Fruit fly (Drosophila melanogaster): Measurements from ENCODE around the gene Obp22a.

Gene Obp22a

dm6 chr2L:2008980-2009954 is 17.3 kb upstream of the Obp22a start, which contains the start of gene CG4238 (continued):
- TF ChIP-seq CG34224 (GFP tag; IDR thresholded peaks at IDR 0.05; ENCODE audit: partially characterized antibody) (peak; percentile 50; the same call in 1 of the 3 replicates), Dp (GFP tag; optimal IDR thresholded peaks at IDR 0.05) (peak; percentile 42), Dek (tag; optimal IDR thresholded peaks at IDR 0.05) (peak; percentile 27), ato (GFP tag; IDR thresholded peaks at IDR 0.05; ENCODE audit: partially characterized antibody) (peak; percentile 58; the same call in 1 of the 2 replicates), CG42726 (GFP tag; IDR thresholded peaks at IDR 0.05; ENCODE audit: partially characterized antibody) (peak; percentile 88), Neu2 (GFP tag; optimal IDR thresholded peaks at IDR 0.05; ENCODE audit: borderline replicate concordance) (no peak), CG12104 (GFP tag; optimal IDR thresholded peaks at IDR 0.05) (no peak), CG11504 (tag; optimal IDR thresholded peaks at IDR 0.05) (peak; percentile 46), CG12391 (tag; optimal IDR thresholded peaks at IDR 0.05) (peak; percentile 54), cwo (GFP tag; optimal IDR thresholded peaks at IDR 0.05) (no peak), CG13624 (GFP tag; optimal IDR thresholded peaks at IDR 0.05) (no peak), bbx (GFP tag; IDR thresholded peaks at IDR 0.05; ENCODE audit: partially characterized antibody) (peak; percentile 69), Myb (GFP tag; optimal IDR thresholded peaks at IDR 0.05) (peak; percentile 24), crp (GFP tag; optimal IDR thresholded peaks at IDR 0.05) (peak; percentile 99 to 100), CG14710 (tag; optimal IDR thresholded peaks at IDR 0.05) (peak; percentile 31), Dll (GFP tag; IDR thresholded peaks at IDR 0.05; ENCODE audit: partially characterized antibody) (peak; percentile 52; the same call in 1 of the 4 replicates), peb (GFP tag; IDR thresholded peaks at IDR 0.05) (no peak), CG1792 (GFP tag; optimal IDR thresholded peaks at IDR 0.05) (no peak), CG16813 (GFP tag; IDR thresholded peaks at IDR 0.05; ENCODE audit: partially characterized antibody) (peak; percentile 84), Med (GFP tag) (peak; percentile 61), z (GFP tag; IDR thresholded peaks at IDR 0.05) (no peak), CG10462 (GFP tag; optimal IDR thresholded peaks at IDR 0.05) (no peak), Bdp1 (GFP tag; optimal IDR thresholded peaks at IDR 0.05) (peak; percentile 98), ro (GFP tag; IDR thresholded peaks at IDR 0.05) (no peak), CG6254 (GFP tag; optimal IDR thresholded peaks at IDR 0.05) (no peak), CG6791 (GFP tag; IDR thresholded peaks at IDR 0.05; ENCODE audit: partially characterized antibody) (peak; percentile 92), CG17186 (GFP tag; optimal IDR thresholded peaks at IDR 0.05) (peak; percentile 5), wor (GFP tag; IDR thresholded peaks at IDR 0.05) (no peak), nerfin-2 (GFP tag; IDR thresholded peaks at IDR 0.05; ENCODE audit: partially characterized antibody) (peak; percentile 52), CG13894 (tag; optimal IDR thresholded peaks at IDR 0.05) (peak; percentile 4), CG2116 (GFP tag; optimal IDR thresholded peaks at IDR 0.05) (peak; percentile 9), Jarid2 (GFP tag; optimal IDR thresholded peaks at IDR 0.05) (no peak), CG15514 (GFP tag; optimal IDR thresholded peaks at IDR 0.05) (peak; percentile 28), CG17829 (tag; optimal IDR thresholded peaks at IDR 0.05) (peak; percentile 2), Ets97D (GFP tag; optimal IDR thresholded peaks at IDR 0.05) (peak; percentile 55), unc-4 (GFP tag; IDR thresholded peaks at IDR 0.05; ENCODE audit: partially characterized antibody) (peak; percentile 39; the same call in 1 of the 2 replicates), CG8089 (GFP tag; optimal IDR thresholded peaks at IDR 0.05) (no peak)

All from whole organism, embryonic.